Worm (Caenorhabditis elegans): ENCODE results near the gene C04B4.1.
"Not testable (repeated sequence)": the region's sequence is repeated elsewhere in the genome, so short reads cannot be mapped to it uniquely, and the experiment has no call there.

The C04B4.1 gene

ce11 chrX:12306565-12306964, 26.0 kb downstream of the C04B4.1 start, which contains the start of gene phf-32:
Gene phf-32, plus strand, starts transcription at chrX:12306865.
- TF ChIP-seq mbf-1 (tag; optimal IDR thresholded peaks at IDR 0.05) (no peak), F13H6.1 (tag; optimal IDR thresholded peaks at IDR 0.05) (no peak), fos-1 (tag; optimal IDR thresholded peaks at IDR 0.05) (no peak), aly-2 (tag; optimal IDR thresholded peaks at IDR 0.05) (no peak), lin-11 (tag; optimal IDR thresholded peaks at IDR 0.05) (no peak), elt-1 (tag; optimal IDR thresholded peaks at IDR 0.05) (no peak)

- TF ChIP-seq aly-2, mbf-1, peb-1 (tag; optimal IDR thresholded peaks at IDR 0.05): not testable (repeated sequence)
Observed at ce11 chrX:12308045-12308499, 27.5 kb downstream of the C04B4.1 start, which contains the start of gene F17A2.16. Gene F17A2.16, plus strand, starts transcription at chrX:12308449.

DNA sequence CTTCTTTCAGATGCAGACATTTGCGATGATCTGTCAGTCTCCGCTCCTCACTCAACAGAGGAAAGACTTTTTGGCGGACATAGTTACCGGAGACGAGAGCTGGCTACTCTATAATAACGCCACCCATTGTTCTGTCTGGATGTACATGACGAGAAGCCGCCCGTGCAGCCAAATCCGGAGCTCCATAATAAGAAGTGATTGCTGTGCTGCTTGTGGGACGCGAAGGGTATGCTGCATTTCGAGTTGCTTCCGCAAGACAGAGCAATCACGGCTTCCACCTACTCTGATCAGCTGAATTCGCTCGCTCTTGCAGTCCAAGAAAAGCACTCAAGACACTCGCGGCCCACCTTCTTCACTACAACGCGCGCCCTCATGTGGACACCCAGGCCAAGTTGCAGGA, 33.2 kb downstream of the C04B4.1 start:
- TF ChIP-seq sma-3 (GFP tag; optimal IDR thresholded peaks at IDR 0.05) (no peak), sem-4 (tag; optimal IDR thresholded peaks at IDR 0.05) (no peak), elt-1 (tag; optimal IDR thresholded peaks at IDR 0.05) (no peak), nhr-129 (tag; optimal IDR thresholded peaks at IDR 0.05) (no peak), aly-2 (tag; optimal IDR thresholded peaks at IDR 0.05) (no peak), lsy-2 (tag; optimal IDR thresholded peaks at IDR 0.05) (no peak), lin-13 (GFP tag; optimal IDR thresholded peaks at IDR 0.05) (no peak), dmd-4 (tag; optimal IDR thresholded peaks at IDR 0.05) (no peak), ztf-4 (tag; optimal IDR thresholded peaks at IDR 0.05) (no peak), unc-55 (GFP tag; optimal IDR thresholded peaks at IDR 0.05) (no peak), fos-1 (tag; optimal IDR thresholded peaks at IDR 0.05) (no peak), nhr-6 (tag; optimal IDR thresholded peaks at IDR 0.05) (no peak), snpc-4 (tag; optimal IDR thresholded peaks at IDR 0.05) (no peak), mbf-1 (tag; optimal IDR thresholded peaks at IDR 0.05) (no peak), crh-2 (tag; optimal IDR thresholded peaks at IDR 0.05) (no peak)

ce11 chrX:12314395-12314794, 33.8 kb downstream of the C04B4.1 start:
- no peak for TF ChIP-seq ama-1 (optimal IDR thresholded peaks at IDR 0.05)
- no peak for TF ChIP-seq zag-1 (tag; optimal IDR thresholded peaks at IDR 0.05)
- TF ChIP-seq sma-9 (GFP tag; optimal IDR thresholded peaks at IDR 0.05), result no peak
- TF ChIP-seq sma-9 (tag; optimal IDR thresholded peaks at IDR 0.05), result no peak
- no peak for TF ChIP-seq R02D3.7 (tag; optimal IDR thresholded peaks at IDR 0.05)
- TF ChIP-seq nhr-21 (tag; optimal IDR thresholded peaks at IDR 0.05), result no peak
- TF ChIP-seq nhr-23 (tag; optimal IDR thresholded peaks at IDR 0.05), result no peak
- no peak for TF ChIP-seq alr-1 (tag; optimal IDR thresholded peaks at IDR 0.05)
- no peak for TF ChIP-seq mbf-1 (tag; optimal IDR thresholded peaks at IDR 0.05)

- TF ChIP-seq dmd-4 (tag; optimal IDR thresholded peaks at IDR 0.05) (no peak), nhr-12 (tag; optimal IDR thresholded peaks at IDR 0.05) (no peak), elt-1 (tag; optimal IDR thresholded peaks at IDR 0.05) (no peak), skn-1 (tag; optimal IDR thresholded peaks at IDR 0.05) (no peak), ceh-16 (tag; optimal IDR thresholded peaks at IDR 0.05) (no peak), ceh-82 (tag; optimal IDR thresholded peaks at IDR 0.05) (no peak), nhr-10 (tag; optimal IDR thresholded peaks at IDR 0.05) (no peak), C34F6.9 (tag; optimal IDR thresholded peaks at IDR 0.05) (no peak), unc-62 (GFP tag; optimal IDR thresholded peaks at IDR 0.05) (no peak), nhr-21 (tag; optimal IDR thresholded peaks at IDR 0.05) (no peak)
Observed at ce11 chrX:12315268-12315667, 34.7 kb downstream of the C04B4.1 start, which contains the start of gene xtr-2. Gene xtr-2, plus strand, starts transcription at chrX:12315568.

ce11 chrX:12317560-12317959, 37.0 kb downstream of the C04B4.1 start:
- TF ChIP-seq sma-9 (GFP tag; optimal IDR thresholded peaks at IDR 0.05) (no peak), sma-9 (tag; optimal IDR thresholded peaks at IDR 0.05) (no peak), crh-2 (tag; optimal IDR thresholded peaks at IDR 0.05) (no peak), unc-39 (tag; optimal IDR thresholded peaks at IDR 0.05) (no peak), nhr-6 (tag; optimal IDR thresholded peaks at IDR 0.05) (no peak), ztf-1 (GFP tag; conservative IDR thresholded peaks at IDR 0.05) (no peak), C34F6.9 (tag; optimal IDR thresholded peaks at IDR 0.05) (no peak), mab-5 (tag; optimal IDR thresholded peaks at IDR 0.05) (no peak)

Measured in whole organism, L2 larva.